Worm (Caenorhabditis elegans) whole organism, mixed stage, embryonic: ENCODE measurements around the gene str-247.

Experiments used
- elt-3 ChIP-seq: fragments of 150-350 bp; optimal IDR thresholded peaks from 2 replicates; lab custom pipeline; 2014; ENCODE audit warnings: missing biosample characterization, missing genetic modification characterization
- lin-13 ChIP-seq: fragments of 150-350 bp; optimal IDR thresholded peaks from 2 replicates; lab custom pipeline; 2014; ENCODE audit warnings: missing biosample characterization, missing genetic modification characterization
- lsy-2 ChIP-seq: fragments of 150-350 bp; optimal IDR thresholded peaks from 2 replicates; lab custom pipeline; 2014; ENCODE audit warnings: missing biosample characterization, missing genetic modification characterization
- mab-5 ChIP-seq: fragments of 150-350 bp; optimal IDR thresholded peaks from 2 replicates; lab custom pipeline; 2014; ENCODE audit warnings: missing biosample characterization, missing genetic modification characterization
- nhr-28 ChIP-seq: fragments of 150-350 bp; optimal IDR thresholded peaks from 2 replicates; lab custom pipeline; 2014; ENCODE audit warnings: missing biosample characterization, missing genetic modification characterization
- pha-4 ChIP-seq: fragments of 150-350 bp; optimal IDR thresholded peaks from 2 replicates; lab custom pipeline; 2018; ENCODE audit warnings: missing biosample characterization, missing genetic modification reagents, missing genetic modification characterization
- tbx-8 ChIP-seq: fragments of 200-800 bp; sonication (Bioruptor generic); optimal IDR thresholded peaks from 2 replicates; lab custom pipeline; 2018; ENCODE audit warnings: mild to moderate bottlenecking, missing genetic modification characterization, moderate library complexity, missing compliant biosample characterization
- unc-62 ChIP-seq: fragments of 150-350 bp; optimal IDR thresholded peaks from 2 replicates; lab custom pipeline; 2014; ENCODE audit warnings: missing biosample characterization, missing genetic modification reagents, missing genetic modification characterization

DNA sequence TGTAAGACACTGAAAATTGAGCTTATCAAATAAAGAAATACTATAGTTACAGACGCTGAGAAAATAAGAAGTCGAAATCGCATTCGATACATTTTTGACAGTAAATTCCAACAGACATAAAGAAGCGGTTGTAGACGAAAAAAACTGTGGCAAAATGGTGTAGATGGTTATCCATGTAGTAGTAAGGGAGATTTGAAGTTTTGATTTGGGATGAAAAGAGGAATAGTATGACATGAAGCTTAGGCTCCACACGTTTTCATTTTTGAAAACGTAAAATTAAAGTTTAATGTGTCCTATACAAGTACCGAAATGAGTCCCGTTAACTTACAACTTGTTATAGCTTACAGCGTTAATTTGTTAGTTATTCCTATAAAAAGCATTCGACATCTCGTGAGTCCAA is 40.2 kb downstream of the str-247 start, which contains the start of gene K09D9.9:
- no peak for TF ChIP-seq lin-13 (tag; lab: Kevin White, UChicago)
- TF ChIP-seq elt-3 (tag; lab: Kevin White, UChicago): no peak
- TF ChIP-seq tbx-8 (GFP tag; lab: Kevin White, UChicago): no peak
- TF ChIP-seq nhr-28 (tag; lab: Kevin White, UChicago): no peak
- TF ChIP-seq unc-62 (GFP tag; lab: Kevin White, UChicago): no peak
- TF ChIP-seq lsy-2 (tag; lab: Kevin White, UChicago): no peak
- TF ChIP-seq pha-4 (tag; lab: Kevin White, UChicago): no peak
- no peak for TF ChIP-seq mab-5 (tag; lab: Kevin White, UChicago)
